Fruit fly (Drosophila melanogaster) whole organism, embryonic: ENCODE data around the gene CG45544.

Experiments
- Asciz ChIP-seq: fragments of 200-800 bp; sonication (Bioruptor generic); optimal IDR thresholded peaks from 2 replicates; lab custom pipeline; 2017; ENCODE audit warnings: missing biosample characterization, mild to moderate bottlenecking, missing genetic modification characterization, missing genetic modification reagents
- CG12391 ChIP-seq: fragments of 200-800 bp; sonication (Bioruptor generic); optimal IDR thresholded peaks from 3 replicates; lab custom pipeline; 2018; ENCODE audit warnings: missing biosample characterization, mild to moderate bottlenecking, missing genetic modification characterization, moderate library complexity
- CG13287 ChIP-seq: fragments of 200-800 bp; sonication (Bioruptor generic); IDR thresholded peaks from 2 replicates; pipeline ENCODE4 v1.3.6; 2022; ENCODE audit warnings: missing biosample characterization, missing genetic modification characterization; ENCODE audit not compliant: partially characterized antibody
- CG14014 ChIP-seq: fragments of 200-800 bp; sonication (Bioruptor generic); IDR thresholded peaks from 2 replicates; pipeline ENCODE4 v1.3.6; 2022; ENCODE audit warnings: missing biosample characterization, missing genetic modification characterization
- CG14441 ChIP-seq: fragments of 200-800 bp; sonication (Bioruptor generic); IDR thresholded peaks from 2 replicates; pipeline ENCODE4 v1.3.6; 2022; ENCODE audit warnings: missing biosample characterization, missing genetic modification characterization
- CG1602 ChIP-seq: fragments of 200-800 bp; sonication (Bioruptor generic); optimal IDR thresholded peaks from 3 replicates; lab custom pipeline; 2016; ENCODE audit warnings: missing biosample characterization, missing genetic modification characterization
- CG17385 ChIP-seq: fragments of 200-800 bp; sonication (Bioruptor generic); optimal IDR thresholded peaks from 3 replicates; lab custom pipeline; 2018; ENCODE audit warnings: missing biosample characterization, mild to moderate bottlenecking, missing genetic modification characterization
- CG18262 ChIP-seq: fragments of 200-800 bp; optimal IDR thresholded peaks from 3 replicates; lab custom pipeline; 2019; ENCODE audit warnings: missing biosample characterization, mild to moderate bottlenecking, missing genetic modification characterization, moderate library complexity
- CG2712 ChIP-seq: fragments of 200-800 bp; optimal IDR thresholded peaks from 3 replicates; lab custom pipeline; 2019; ENCODE audit warnings: missing biosample characterization, mild to moderate bottlenecking, missing genetic modification characterization, moderate library complexity
- CG31388 ChIP-seq: fragments of 200-800 bp; sonication (Bioruptor generic); optimal IDR thresholded peaks from 2 replicates; lab custom pipeline; 2016; ENCODE audit warnings: missing biosample characterization, missing genetic modification characterization
- CG32532 ChIP-seq: fragments of 200-800 bp; sonication (Bioruptor generic); IDR thresholded peaks from 2 replicates; pipeline ENCODE4 v1.3.6; 2022; ENCODE audit warnings: missing biosample characterization, missing genetic modification characterization
- CG6813 ChIP-seq: fragments of 200-800 bp; sonication (Bioruptor generic); optimal IDR thresholded peaks from 2 replicates; lab custom pipeline; 2017; ENCODE audit warnings: missing biosample characterization, missing genetic modification characterization, mild to moderate bottlenecking, moderate library complexity, missing genetic modification reagents
- CG7372 ChIP-seq: fragments of 200-800 bp; sonication (Bioruptor generic); IDR thresholded peaks from 2 replicates; pipeline ENCODE4 v1.3.6; 2022; ENCODE audit warnings: missing biosample characterization, missing genetic modification characterization
- CG7963 ChIP-seq: fragments of 200-800 bp; sonication (Bioruptor generic); IDR thresholded peaks from 3 replicates; pipeline ENCODE4 v1.3.6; 2022; ENCODE audit warnings: missing biosample characterization, missing genetic modification characterization; ENCODE audit not compliant: partially characterized antibody
- CG9876 ChIP-seq: fragments of 200-800 bp; sonication (Bioruptor generic); optimal IDR thresholded peaks from 2 replicates; lab custom pipeline; 2016; ENCODE audit warnings: missing biosample characterization, missing genetic modification characterization
- CTCF ChIP-seq: fragments of 200-800 bp; sonication (Bioruptor generic); optimal IDR thresholded peaks from 2 replicates; lab custom pipeline; 2017; ENCODE audit warnings: missing biosample characterization, mild to moderate bottlenecking, missing genetic modification characterization, moderate library complexity
- Elba2 ChIP-seq: fragments of 200-800 bp; sonication (Bioruptor generic); optimal IDR thresholded peaks from 3 replicates; lab custom pipeline; 2016; ENCODE audit warnings: missing biosample characterization, missing genetic modification characterization
- Fer2 ChIP-seq: fragments of 200-800 bp; sonication (Bioruptor generic); optimal IDR thresholded peaks from 2 replicates; lab custom pipeline; 2018; ENCODE audit warnings: missing biosample characterization, mild to moderate bottlenecking, missing genetic modification characterization, moderate library complexity
- Gug ChIP-seq: fragments of 200-800 bp; sonication (Bioruptor generic); IDR thresholded peaks from 4 replicates; pipeline ENCODE4 v1.3.6; 2022; ENCODE audit warnings: missing biosample characterization, missing genetic modification characterization
- HLH54F ChIP-seq: fragments of 200-800 bp; sonication (Bioruptor generic); optimal IDR thresholded peaks from 3 replicates; lab custom pipeline; 2016; ENCODE audit warnings: missing biosample characterization, missing genetic modification characterization
- HmgZ ChIP-seq: fragments of 200-800 bp; sonication (Bioruptor generic); optimal IDR thresholded peaks from 2 replicates; lab custom pipeline; 2018; ENCODE audit warnings: missing biosample characterization, mild to moderate bottlenecking, missing genetic modification characterization
- MESR4 ChIP-seq: fragments of 200-800 bp; sonication (Bioruptor generic); optimal IDR thresholded peaks from 2 replicates; lab custom pipeline; 2018; ENCODE audit warnings: missing biosample characterization, mild to moderate bottlenecking, missing genetic modification characterization, moderate library complexity
- Oaz ChIP-seq: fragments of 200-800 bp; sonication (Bioruptor generic); IDR thresholded peaks from 2 replicates; pipeline ENCODE4 v1.3.6; 2022; ENCODE audit warnings: missing biosample characterization, missing genetic modification characterization
- Pdp1 ChIP-seq, 2 experiments: fragments of 200-800 bp; sonication (Bioruptor generic); optimal IDR thresholded peaks; 3 replicates each; lab custom pipeline; 2016; ENCODE audit warnings: missing biosample characterization in 2 of 2, missing genetic modification characterization in 2 of 2, mild to moderate bottlenecking in 1 of 2, moderate library complexity in 1 of 2
- Side ChIP-seq: fragments of 200-800 bp; sonication (Bioruptor generic); optimal IDR thresholded peaks from 2 replicates; lab custom pipeline; 2016; ENCODE audit warnings: missing biosample characterization, missing genetic modification characterization
- Tbp ChIP-seq: fragments of >200 bp; optimal IDR thresholded peaks from 2 replicates; lab custom pipeline; 2018; ENCODE audit warnings: missing biosample characterization, missing genetic modification characterization
- Usf ChIP-seq: fragments of 200-800 bp; sonication (Bioruptor generic); optimal IDR thresholded peaks from 2 replicates; lab custom pipeline; 2017; ENCODE audit warnings: missing genotype, missing biosample characterization, missing genetic modification characterization
- al ChIP-seq: fragments of 200-800 bp; sonication (Bioruptor generic); IDR thresholded peaks from 2 replicates; pipeline ENCODE4 v1.3.6; 2022; ENCODE audit warnings: missing biosample characterization, missing genetic modification characterization
- ap ChIP-seq: fragments of 200-800 bp; sonication (Bioruptor generic); IDR thresholded peaks from 2 replicates; pipeline ENCODE4 v1.3.6; 2022; ENCODE audit warnings: missing biosample characterization, missing genetic modification characterization
- ash1 ChIP-seq: fragments of 200-800 bp; sonication (Bioruptor generic); optimal IDR thresholded peaks from 2 replicates; lab custom pipeline; 2018; ENCODE audit warnings: missing biosample characterization, mild to moderate bottlenecking, missing genetic modification characterization
- bcd ChIP-seq: fragments of 200-800 bp; sonication (Bioruptor generic); optimal IDR thresholded peaks from 2 replicates; lab custom pipeline; 2017; ENCODE audit warnings: missing biosample characterization, mild to moderate bottlenecking, missing genetic modification characterization
- danr ChIP-seq: fragments of 200-800 bp; sonication (Bioruptor generic); IDR thresholded peaks from 2 replicates; pipeline ENCODE4 v1.3.6; 2022; ENCODE audit warnings: missing biosample characterization, missing genetic modification characterization
- dati ChIP-seq: fragments of 200-800 bp; sonication (Bioruptor generic); IDR thresholded peaks from 2 replicates; pipeline ENCODE4 v1.3.6; 2022; ENCODE audit warnings: missing biosample characterization, missing genetic modification characterization
- dimm ChIP-seq: fragments of 200-800 bp; sonication (Bioruptor generic); IDR thresholded peaks from 2 replicates; pipeline ENCODE4 v1.3.6; 2022; ENCODE audit warnings: missing biosample characterization, missing genetic modification characterization
- dmrt11E ChIP-seq: fragments of 200-800 bp; sonication (Bioruptor generic); optimal IDR thresholded peaks from 3 replicates; lab custom pipeline; 2018; ENCODE audit warnings: missing biosample characterization, mild to moderate bottlenecking, missing genetic modification characterization, moderate library complexity
- fru ChIP-seq: fragments of >200 bp; optimal IDR thresholded peaks from 2 replicates; lab custom pipeline; 2017
- gsb ChIP-seq: fragments of 200-800 bp; sonication (Bioruptor generic); IDR thresholded peaks from 2 replicates; pipeline ENCODE4 v1.3.6; 2022; ENCODE audit warnings: missing biosample characterization, missing genetic modification characterization
- jing ChIP-seq: fragments of 200-800 bp; sonication (Bioruptor generic); optimal IDR thresholded peaks from 2 replicates; lab custom pipeline; 2018; ENCODE audit warnings: missing biosample characterization, mild to moderate bottlenecking, missing genetic modification characterization
- kay ChIP-seq: fragments of 200-800 bp; sonication (Bioruptor generic); optimal IDR thresholded peaks from 2 replicates; lab custom pipeline; 2016; ENCODE audit warnings: missing biosample characterization, missing genetic modification characterization
- klu ChIP-seq: fragments of 200-800 bp; sonication (Bioruptor generic); IDR thresholded peaks from 2 replicates; pipeline ENCODE4 v1.3.6; 2022; ENCODE audit warnings: missing biosample characterization, missing genetic modification characterization
- knrl ChIP-seq: fragments of 200-800 bp; sonication (Bioruptor generic); IDR thresholded peaks from 3 replicates; pipeline ENCODE4 v1.3.6; 2022; ENCODE audit warnings: missing biosample characterization, missing genetic modification characterization; ENCODE audit not compliant: partially characterized antibody
- lilli ChIP-seq: fragments of 200-800 bp; sonication (Bioruptor generic); optimal IDR thresholded peaks from 3 replicates; lab custom pipeline; 2016; ENCODE audit warnings: missing biosample characterization, missing genetic modification characterization
- mirr ChIP-seq: fragments of 200-800 bp; sonication (Bioruptor generic); optimal IDR thresholded peaks from 3 replicates; lab custom pipeline; 2018; ENCODE audit warnings: missing biosample characterization, mild to moderate bottlenecking, missing genetic modification characterization
- mld ChIP-seq: fragments of 200-800 bp; sonication (Bioruptor generic); IDR thresholded peaks from 3 replicates; pipeline ENCODE4 v1.3.6; 2022; ENCODE audit warnings: missing biosample characterization, missing genetic modification characterization; ENCODE audit not compliant: partially characterized antibody
- prd ChIP-seq, 3 experiments: fragments of >200 bp in 2 of 3; fragments of 200-800 bp in 1 of 3; sonication (Bioruptor generic) in 1 of 3; optimal IDR thresholded peaks in 2 of 3; IDR thresholded peaks in 1 of 3; 2 replicates in 2 of 3; 3 replicates in 1 of 3; pipeline versions ENCODE4 v1.3.6 to Lab custom; 2017 to 2022; ENCODE audit warnings: missing biosample characterization in 1 of 3, missing genetic modification characterization in 1 of 3
- pzg ChIP-seq: fragments of 200-800 bp; sonication (Bioruptor generic); optimal IDR thresholded peaks from 3 replicates; lab custom pipeline; 2018; ENCODE audit warnings: missing biosample characterization, mild to moderate bottlenecking, missing genetic modification characterization, moderate library complexity
- ssp ChIP-seq: fragments of 200-800 bp; sonication (Bioruptor generic); IDR thresholded peaks from 2 replicates; pipeline ENCODE4 v1.3.6; 2022; ENCODE audit warnings: missing biosample characterization, missing genetic modification characterization
- stc ChIP-seq: fragments of 200-800 bp; sonication (Bioruptor generic); IDR thresholded peaks from 2 replicates; pipeline ENCODE4 v1.3.6; 2022; ENCODE audit warnings: missing biosample characterization, missing genetic modification characterization
- tgo ChIP-seq: fragments of 200-800 bp; sonication (Bioruptor generic); IDR thresholded peaks from 3 replicates; pipeline ENCODE4 v1.3.6; 2022; ENCODE audit warnings: missing biosample characterization, missing genetic modification characterization
- twi ChIP-seq: fragments of 200-800 bp; optimal IDR thresholded peaks from 2 replicates; lab custom pipeline; 2019; ENCODE audit warnings: missing biosample characterization, mild to moderate bottlenecking, missing genetic modification characterization, moderate library complexity

Gene CG45544

dm6 chr3R:29290588-29291530 lies 34.6 kb downstream of the CG45544 start (continued):
- TF ChIP-seq al (GFP tag; lab: Robert Waterston, UW) (no peak), dmrt11E (no peak), CG18262 (tag; lab: Kevin White, UChicago) (peak; percentile 36), mirr (GFP tag; lab: Kevin White, UChicago) (no peak), CG12391 (tag; lab: Kevin White, UChicago) (no peak), CG32532 (GFP tag; lab: Robert Waterston, UW) (no peak), stc (GFP tag; lab: Robert Waterston, UW) (no peak), Asciz (GFP tag; lab: Kevin White, UChicago) (peak; percentile 1), ash1 (no peak), HLH54F (GFP tag; lab: Kevin White, UChicago) (no peak), CTCF (GFP tag; lab: Kevin White, UChicago) (no peak), gsb (no peak), knrl (GFP tag; lab: Robert Waterston, UW) (no peak), MESR4 (no peak), bcd (no peak), CG1602 (GFP tag; lab: Kevin White, UChicago) (no peak), Pdp1 (GFP tag; optimal IDR thresholded peaks at IDR 0.05; lab: Kevin White, UChicago) (no peak), CG14441 (GFP tag; lab: Robert Waterston, UW) (0 out of 2 replicates have a peak, but pooled peaks have one; percentile 14), CG31388 (GFP tag; lab: Kevin White, UChicago) (no peak), Usf (GFP tag; lab: Kevin White, UChicago) (no peak), lilli (GFP tag; lab: Kevin White, UChicago) (no peak), fru (no peak), kay (GFP tag; lab: Kevin White, UChicago) (no peak), CG6813 (GFP tag; lab: Kevin White, UChicago) (no peak), CG13287 (GFP tag; lab: Robert Waterston, UW) (no peak), CG17385 (GFP tag; lab: Kevin White, UChicago) (no peak), Elba2 (GFP tag; lab: Kevin White, UChicago) (no peak), ssp (no peak), CG2712 (tag; lab: Kevin White, UChicago) (peak; percentile 54), klu (no peak), mld (no peak), Gug (GFP tag; lab: Robert Waterston, UW) (peak; percentile 4; the same call in 1 of the 4 replicates), CG9876 (GFP tag; lab: Kevin White, UChicago) (no peak), jing (GFP tag; lab: Kevin White, UChicago) (no peak), Fer2 (tag; lab: Kevin White, UChicago) (no peak), tgo (peak; percentile 18; the same call in 1 of the 3 replicates), Tbp (GFP tag; lab: Kevin White, UChicago) (no peak), danr (GFP tag; lab: Robert Waterston, UW) (no peak), twi (tag; lab: Kevin White, UChicago) (peak; percentile 54), HmgZ (tag; lab: Kevin White, UChicago) (no peak), CG14014 (no peak), dimm (GFP tag; lab: Robert Waterston, UW) (no peak), Side (GFP tag; lab: Kevin White, UChicago) (no peak), prd (optimal IDR thresholded peaks at IDR 0.05; lab: Kevin White, UChicago) (no peak), prd (GFP tag; IDR thresholded peaks at IDR 0.05; lab: Robert Waterston, UW) (peak; percentile 64; the same call in 2 of the 3 replicates), CG7372 (no peak), dati (GFP tag; lab: Robert Waterston, UW) (no peak), CG7963 (GFP tag; lab: Robert Waterston, UW) (no peak), ap (GFP tag; lab: Robert Waterston, UW) (no peak), Oaz (GFP tag; lab: Robert Waterston, UW) (no peak), pzg (GFP tag; lab: Kevin White, UChicago) (no peak)
